Fruit fly (Drosophila melanogaster) Kc167 (cell line): Measurements from ENCODE around the gene CG1738.

Experiments used
- Myc ChIP-seq: fragments of >200 bp; optimal IDR thresholded peaks from 2 replicates; lab custom pipeline; 2017; ENCODE audit warnings: missing external identifiers
- Sin3A ChIP-seq: fragments of >200 bp; optimal IDR thresholded peaks from 2 replicates; lab custom pipeline; 2018; ENCODE audit warnings: missing external identifiers
- h ChIP-seq: fragments of >200 bp; optimal IDR thresholded peaks from 3 replicates; lab custom pipeline; 2018; ENCODE audit warnings: missing external identifiers
- insv ChIP-seq: fragments of >200 bp; optimal IDR thresholded peaks from 3 replicates; lab custom pipeline; 2018; ENCODE audit warnings: missing external identifiers
- psq ChIP-seq: fragments of >200 bp; optimal IDR thresholded peaks from 2 replicates; lab custom pipeline; 2017; ENCODE audit warnings: missing external identifiers
- ttk ChIP-seq: sonication (Bioruptor generic); optimal IDR thresholded peaks from 2 replicates; lab custom pipeline; 2017; ENCODE audit warnings: missing external identifiers

dm6 chrX:11302683-11303082, 46.2 kb upstream of the CG1738 start, which contains the start of gene CG44422:
- no peak for TF ChIP-seq h (lab: Kevin White, UChicago)
- TF ChIP-seq psq (lab: Kevin White, UChicago) = no peak
- no peak for TF ChIP-seq Sin3A (lab: Kevin White, UChicago)
- no peak for TF ChIP-seq ttk (lab: Kevin White, UChicago)
- TF ChIP-seq Myc (lab: Kevin White, UChicago) = no peak
- no peak for TF ChIP-seq insv (lab: Kevin White, UChicago)
